Worm (Caenorhabditis elegans) whole organism, L4/young adult: ENCODE measurements around the gene T23B12.6.

Source experiments
- W03F9.2 ChIP-seq: fragments of 150-350 bp; optimal IDR thresholded peaks from 2 replicates; lab custom pipeline; 2014; ENCODE audit warnings: missing biosample characterization, missing genetic modification characterization
- dao-5 ChIP-seq: sonication (generic microtip); optimal IDR thresholded peaks from 2 replicates; lab custom pipeline; 2016; ENCODE audit warnings: missing genotype, missing genetic modification characterization, moderate library complexity, missing compliant biosample characterization
- him-1 ChIP-seq: sonication (generic microtip); optimal IDR thresholded peaks from 2 replicates; lab custom pipeline; 2016; ENCODE audit warnings: missing genotype, missing genetic modification reagents, missing genetic modification characterization, missing compliant biosample characterization

DNA sequence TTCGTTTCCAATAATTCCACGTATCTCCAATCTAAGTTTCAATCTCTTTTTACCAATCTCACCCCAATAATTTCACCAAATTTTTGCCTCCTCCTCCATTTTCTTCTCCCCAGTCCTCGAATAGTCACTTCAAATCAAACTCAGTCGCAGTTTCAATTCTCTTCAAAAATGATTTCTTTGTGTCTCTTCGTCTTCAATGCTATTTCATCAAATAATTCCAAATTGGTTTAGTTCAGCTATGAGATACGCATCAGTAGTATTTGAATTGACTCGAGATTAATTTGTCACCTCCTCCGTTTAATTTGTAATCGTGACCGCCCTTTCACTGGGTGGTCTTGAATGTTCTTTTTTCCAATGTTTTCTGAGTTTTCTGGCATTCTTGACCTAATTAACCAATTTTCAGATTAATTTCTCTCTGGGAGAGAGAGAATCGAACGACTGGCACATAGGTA is 5.2 kb downstream of the T23B12.6 start, which contains the start of gene T23B12.11:
- no peak for TF ChIP-seq dao-5 (tag; lab: Kevin White, UChicago)
- TF ChIP-seq him-1 (tag; lab: Kevin White, UChicago): no peak
- TF ChIP-seq W03F9.2 (tag; lab: Kevin White, UChicago): no peak
